Worm (Caenorhabditis elegans) whole organism, L4 larva: Measurements from ENCODE around the gene ins-7.

Experiments used
- F26F4.8 ChIP-seq: fragments of 200-800 bp; sonication (Bioruptor generic); conservative IDR thresholded peaks from 2 replicates; pipeline ENCODE4 v1.3.6; 2022; ENCODE audit warnings: missing genetic modification characterization, missing compliant biosample characterization
- F37D6.2 ChIP-seq: sonication (generic microtip); optimal IDR thresholded peaks from 2 replicates; lab custom pipeline; 2016; ENCODE audit warnings: mild to moderate bottlenecking, missing genetic modification characterization, missing compliant biosample characterization
- F44E2.7 ChIP-seq: fragments of 200-800 bp; sonication (Bioruptor generic); IDR thresholded peaks from 2 replicates; pipeline ENCODE4 v2.1.2; 2022; ENCODE audit warnings: missing genetic modification characterization, missing compliant biosample characterization
- R02D3.7 ChIP-seq: fragments of 150-350 bp; sonication (generic microtip); optimal IDR thresholded peaks from 3 replicates; lab custom pipeline; 2014; ENCODE audit warnings: missing biosample characterization, missing genetic modification characterization
- T20F7.1 ChIP-seq: fragments of 200-800 bp; sonication (Bioruptor generic); optimal IDR thresholded peaks from 2 replicates; lab custom pipeline; 2018; ENCODE audit warnings: mild to moderate bottlenecking, missing genetic modification characterization, missing compliant biosample characterization
- T26A8.4 ChIP-seq: fragments of 200-800 bp; sonication (Bioruptor generic); IDR thresholded peaks from 2 replicates; pipeline ENCODE4 v1.3.6; 2022; ENCODE audit warnings: missing genetic modification characterization, missing compliant biosample characterization
- Y105C5A.15 ChIP-seq: fragments of 200-800 bp; sonication (Bioruptor generic); IDR thresholded peaks from 2 replicates; pipeline ENCODE4 v1.3.6; 2022; ENCODE audit warnings: missing genetic modification characterization, missing compliant biosample characterization
- Y75B8A.6 ChIP-seq: fragments of 200-800 bp; sonication (Bioruptor generic); IDR thresholded peaks from 2 replicates; pipeline ENCODE4 v1.3.6; 2022; ENCODE audit warnings: missing genetic modification reagents, missing genetic modification characterization, missing compliant biosample characterization
- ZK337.2 ChIP-seq: fragments of 200-800 bp; sonication (Bioruptor generic); IDR thresholded peaks from 2 replicates; pipeline ENCODE4 v1.3.6; 2022; ENCODE audit warnings: missing genetic modification reagents, missing genetic modification characterization, missing compliant biosample characterization
- aha-1 ChIP-seq: fragments of 150-350 bp; peaks from one replicate; lab custom pipeline; 2014; ENCODE audit warnings: missing biosample characterization, missing genetic modification characterization
- aly-2 ChIP-seq: sonication (generic microtip); optimal IDR thresholded peaks from 2 replicates; lab custom pipeline; 2018; ENCODE audit warnings: missing biosample characterization, missing genetic modification characterization
- ama-1 ChIP-seq: fragments of 150-350 bp; optimal IDR thresholded peaks from 2 replicates; lab custom pipeline; 2014; ENCODE audit warnings: inconsistent platforms, mixed read lengths
- ceh-28 ChIP-seq: fragments of 150-350 bp; optimal IDR thresholded peaks from 2 replicates; lab custom pipeline; 2014; ENCODE audit warnings: missing biosample characterization, missing genetic modification reagents, missing genetic modification characterization
- ceh-44 ChIP-seq: fragments of 200-800 bp; sonication (Bioruptor generic); IDR thresholded peaks from 2 replicates; pipeline ENCODE4 v1.3.6; 2022; ENCODE audit warnings: missing genetic modification reagents, missing genetic modification characterization, missing compliant biosample characterization
- ceh-62 ChIP-seq: sonication (generic microtip); optimal IDR thresholded peaks from 2 replicates; lab custom pipeline; 2017; ENCODE audit warnings: missing biosample characterization, missing genetic modification characterization
- ces-1 ChIP-seq: fragments of 150-350 bp; sonication (generic microtip); optimal IDR thresholded peaks from 4 replicates; lab custom pipeline; 2014; ENCODE audit warnings: missing biosample characterization, missing genetic modification reagents, missing genetic modification characterization
- daf-8 ChIP-seq: fragments of 200-800 bp; sonication (Bioruptor generic); IDR thresholded peaks from 2 replicates; pipeline ENCODE4 v1.3.6; 2022; ENCODE audit warnings: missing genetic modification characterization, missing compliant biosample characterization
- dpl-1 ChIP-seq: fragments of 150-350 bp; optimal IDR thresholded peaks from 2 replicates; lab custom pipeline; 2014; ENCODE audit warnings: missing biosample characterization, missing genetic modification reagents, missing genetic modification characterization
- egl-43 ChIP-seq: fragments of 200-800 bp; sonication (Bioruptor generic); IDR thresholded peaks from 2 replicates; pipeline ENCODE4 v1.3.6; 2022; ENCODE audit warnings: missing genetic modification reagents, missing genetic modification characterization, missing compliant biosample characterization
- hlh-11 ChIP-seq: fragments of 200-800 bp; sonication (Bioruptor generic); optimal IDR thresholded peaks from 2 replicates; lab custom pipeline; 2018; ENCODE audit warnings: mild to moderate bottlenecking, missing genetic modification characterization, missing compliant biosample characterization
- hlh-30 ChIP-seq: sonication (generic microtip); optimal IDR thresholded peaks from 2 replicates; lab custom pipeline; 2017; ENCODE audit warnings: antibody characterized with exemption, mild to moderate bottlenecking, missing genetic modification characterization, missing compliant biosample characterization; ENCODE audit not compliant: insufficient read depth
- hmg-1.1 ChIP-seq: fragments of 200-800 bp; sonication (Bioruptor generic); IDR thresholded peaks from 2 replicates; pipeline ENCODE4 v1.3.6; 2022; ENCODE audit warnings: missing genetic modification reagents, missing genetic modification characterization, missing compliant biosample characterization
- lim-7 ChIP-seq: fragments of 200-800 bp; sonication (Bioruptor generic); IDR thresholded peaks from 2 replicates; pipeline ENCODE4 v1.3.6; 2022; ENCODE audit warnings: missing genetic modification characterization, missing compliant biosample characterization
- lin-13 ChIP-seq: fragments of 150-350 bp; optimal IDR thresholded peaks from 2 replicates; lab custom pipeline; 2014; ENCODE audit warnings: missing biosample characterization, missing genetic modification reagents, missing genetic modification characterization
- lin-29 ChIP-seq: fragments of 200-800 bp; sonication (Bioruptor generic); IDR thresholded peaks from 2 replicates; pipeline ENCODE4 v1.3.6; 2022; ENCODE audit warnings: missing genetic modification reagents, missing genetic modification characterization, missing compliant biosample characterization
- lin-38 ChIP-seq: fragments of 200-800 bp; sonication (Bioruptor generic); IDR thresholded peaks from 2 replicates; pipeline ENCODE4 v1.3.6; 2022; ENCODE audit warnings: missing genetic modification reagents, missing genetic modification characterization, missing compliant biosample characterization
- lir-3 ChIP-seq: sonication (generic microtip); optimal IDR thresholded peaks from 2 replicates; lab custom pipeline; 2016; ENCODE audit warnings: mild to moderate bottlenecking, missing genetic modification characterization, missing compliant biosample characterization
- madf-5 ChIP-seq, 2 experiments: fragments of 200-800 bp; sonication (Bioruptor generic); IDR thresholded peaks; 2 replicates each; pipeline ENCODE4 v1.3.6; 2022; ENCODE audit warnings: missing compliant biosample characterization in 2 of 2, missing genetic modification characterization in 2 of 2
- madf-9 ChIP-seq: fragments of 200-800 bp; sonication (Bioruptor generic); conservative IDR thresholded peaks from 2 replicates; pipeline ENCODE4 v1.3.6; 2022; ENCODE audit warnings: missing genetic modification reagents, missing genetic modification characterization, missing compliant biosample characterization
- mdt-29 ChIP-seq: fragments of 200-800 bp; sonication (Bioruptor generic); IDR thresholded peaks from 2 replicates; pipeline ENCODE4 v1.3.6; 2022; ENCODE audit warnings: missing genetic modification reagents, missing genetic modification characterization, missing compliant biosample characterization
- mep-1 ChIP-seq: fragments of 150-350 bp; sonication (generic microtip); optimal IDR thresholded peaks from 3 replicates; lab custom pipeline; 2014; ENCODE audit warnings: missing biosample characterization, missing genetic modification characterization
- nhr-11 ChIP-seq: fragments of 150-350 bp; optimal IDR thresholded peaks from 2 replicates; lab custom pipeline; 2014; ENCODE audit warnings: missing biosample characterization, missing genetic modification characterization
- nhr-111 ChIP-seq: fragments of 200-800 bp; sonication (Bioruptor generic); optimal IDR thresholded peaks from 2 replicates; lab custom pipeline; 2018; ENCODE audit warnings: mild to moderate bottlenecking, missing genetic modification characterization, missing compliant biosample characterization
- nhr-237 ChIP-seq: sonication (generic microtip); optimal IDR thresholded peaks from 2 replicates; lab custom pipeline; 2017; ENCODE audit warnings: missing biosample characterization, missing genetic modification characterization
- nhr-25 ChIP-seq: sonication (generic microtip); optimal IDR thresholded peaks from 2 replicates; lab custom pipeline; 2017; ENCODE audit warnings: missing genetic modification characterization, mild to moderate bottlenecking, missing compliant biosample characterization, antibody characterized with exemption, moderate library complexity, borderline replicate concordance; ENCODE audit not compliant: insufficient read depth
- nhr-48 ChIP-seq: sonication (generic microtip); optimal IDR thresholded peaks from 2 replicates; lab custom pipeline; 2016; ENCODE audit warnings: mild to moderate bottlenecking, missing genetic modification characterization, missing compliant biosample characterization
- nhr-76 ChIP-seq: fragments of 150-350 bp; optimal IDR thresholded peaks from 2 replicates; lab custom pipeline; 2014; ENCODE audit warnings: missing biosample characterization, missing genetic modification characterization
- nhr-77 ChIP-seq: fragments of 150-350 bp; optimal IDR thresholded peaks from 2 replicates; lab custom pipeline; 2014; ENCODE audit warnings: missing biosample characterization, missing genetic modification characterization
- pqm-1 ChIP-seq: sonication (generic microtip); optimal IDR thresholded peaks from 2 replicates; lab custom pipeline; 2017; ENCODE audit warnings: missing biosample characterization, missing genetic modification characterization
- sdz-12 ChIP-seq: fragments of 200-800 bp; sonication (Bioruptor generic); optimal IDR thresholded peaks from 2 replicates; lab custom pipeline; 2018; ENCODE audit warnings: mild to moderate bottlenecking, missing genetic modification characterization, missing compliant biosample characterization
- snpc-1.2 ChIP-seq: fragments of 200-800 bp; sonication (Bioruptor generic); IDR thresholded peaks from 2 replicates; pipeline ENCODE4 v1.3.6; 2022; ENCODE audit warnings: missing genetic modification reagents, missing genetic modification characterization, missing compliant biosample characterization
- snpc-4 ChIP-seq: fragments of 150-350 bp; optimal IDR thresholded peaks from 2 replicates; lab custom pipeline; 2014; ENCODE audit warnings: missing biosample characterization, missing genetic modification characterization
- spr-3 ChIP-seq: fragments of 200-800 bp; sonication (Bioruptor generic); optimal IDR thresholded peaks from 2 replicates; lab custom pipeline; 2018; ENCODE audit warnings: mild to moderate bottlenecking, missing genetic modification characterization, missing compliant biosample characterization
- tag-97 ChIP-seq: fragments of 200-800 bp; sonication (Bioruptor generic); IDR thresholded peaks from 2 replicates; pipeline ENCODE4 v1.3.6; 2022; ENCODE audit warnings: missing genetic modification characterization, missing compliant biosample characterization
- unc-130 ChIP-seq: sonication (generic microtip); optimal IDR thresholded peaks from 2 replicates; lab custom pipeline; 2016; ENCODE audit warnings: missing genetic modification reagents, missing genetic modification characterization, missing compliant biosample characterization
- unc-39 ChIP-seq: sonication (generic microtip); optimal IDR thresholded peaks from 2 replicates; lab custom pipeline; 2017; ENCODE audit warnings: missing biosample characterization, missing genetic modification characterization
- zfp-2 ChIP-seq: sonication (generic microtip); optimal IDR thresholded peaks from 2 replicates; lab custom pipeline; 2016; ENCODE audit warnings: mild to moderate bottlenecking, missing genetic modification characterization, missing compliant biosample characterization
- zfp-3 ChIP-seq: fragments of 200-800 bp; sonication (Bioruptor generic); conservative IDR thresholded peaks from 2 replicates; pipeline ENCODE4 v1.3.6; 2022; ENCODE audit warnings: missing genetic modification reagents, missing genetic modification characterization, missing compliant biosample characterization
- zip-11 ChIP-seq: fragments of 200-800 bp; sonication (Bioruptor generic); IDR thresholded peaks from 2 replicates; pipeline ENCODE4 v1.3.6; 2022; ENCODE audit warnings: missing genetic modification characterization, missing compliant biosample characterization
- zip-2 ChIP-seq: fragments of 150-350 bp; optimal IDR thresholded peaks from 2 replicates; lab custom pipeline; 2014; ENCODE audit warnings: missing biosample characterization, missing genetic modification characterization

ins-7 gene

ce11 chrIV:9678007-9678406 lies 4.6 kb downstream of the ins-7 start:
- peak; percentile 91 for TF ChIP-seq aha-1 (tag; lab: Kevin White, UChicago)
- no peak for TF ChIP-seq ces-1 (GFP tag; lab: Kevin White, UChicago)

DNA sequence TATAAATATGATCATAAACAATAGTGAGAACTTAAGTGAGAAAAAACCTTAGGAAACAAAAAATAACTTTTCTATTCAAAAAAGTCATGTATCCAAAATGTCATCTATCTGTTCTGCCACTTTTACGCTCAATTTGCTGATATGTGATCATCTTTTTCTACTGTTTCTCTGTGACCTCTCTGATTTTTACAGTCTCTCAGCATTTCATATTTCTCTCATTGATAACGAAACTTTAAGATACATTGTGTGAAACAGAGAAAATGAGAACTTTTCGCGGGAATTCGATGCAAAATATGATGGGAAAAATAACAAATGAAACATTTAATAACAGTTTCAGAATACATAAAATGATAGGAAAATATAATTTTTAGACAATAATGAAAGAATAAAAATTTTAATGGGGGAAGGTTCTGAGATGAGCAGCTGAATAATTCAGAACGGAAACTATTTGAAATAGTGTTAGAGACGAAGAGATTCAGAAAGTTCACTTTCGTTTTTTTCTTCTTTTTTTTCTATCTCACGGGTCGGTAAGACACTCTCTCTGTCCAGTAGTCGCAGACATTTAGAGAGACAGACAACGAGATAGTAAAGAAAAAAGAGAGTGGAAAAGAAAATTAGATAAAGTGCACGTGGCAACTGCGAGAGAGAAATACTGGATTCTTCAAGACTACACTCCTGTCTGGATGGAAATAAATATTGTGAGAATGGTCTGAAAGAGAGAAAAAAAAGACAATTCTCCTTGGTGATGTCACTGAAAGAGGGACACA lies 5.2 kb downstream of the ins-7 start:
- TF ChIP-seq Y75B8A.6 (GFP tag; lab: Robert Waterston, UW) (no peak), F26F4.8 (GFP tag; lab: Robert Waterston, UW) (no peak), egl-43 (no peak), T26A8.4 (GFP tag; lab: Robert Waterston, UW) (peak; percentile 49; the same call in 1 of the 2 replicates), nhr-111 (GFP tag; lab: Kevin White, UChicago) (no peak), hlh-11 (tag; lab: Kevin White, UChicago) (peak; percentile 90), R02D3.7 (tag; lab: Kevin White, UChicago) (no peak), daf-8 (GFP tag; lab: Robert Waterston, UW) (no peak), snpc-4 (tag; lab: Kevin White, UChicago) (no peak), aly-2 (tag; lab: Kevin White, UChicago) (no peak), zip-2 (tag; lab: Kevin White, UChicago) (no peak), T20F7.1 (GFP tag; lab: Kevin White, UChicago) (peak; percentile 54), sdz-12 (GFP tag; lab: Kevin White, UChicago) (no peak), hmg-1.1 (GFP tag; lab: Robert Waterston, UW) (peak; percentile 56), lin-13 (GFP tag; lab: Kevin White, UChicago) (no peak), ceh-28 (no peak), unc-130 (no peak), ama-1 (no peak), ceh-62 (tag; lab: Kevin White, UChicago) (no peak), F37D6.2 (tag; lab: Kevin White, UChicago) (no peak), lir-3 (tag; lab: Kevin White, UChicago) (no peak), lin-38 (GFP tag; lab: Robert Waterston, UW) (no peak; the same call in 1 of the 2 replicates), mep-1 (peak; percentile 73), lin-29 (GFP tag; lab: Robert Waterston, UW) (peak; percentile 32; the same call in 1 of the 2 replicates), nhr-25 (peak; percentile 21), nhr-77 (tag; lab: Kevin White, UChicago) (peak; percentile 78), pqm-1 (tag; lab: Kevin White, UChicago) (peak; percentile 53), F44E2.7 (no peak), zfp-2 (tag; lab: Kevin White, UChicago) (no peak), tag-97 (GFP tag; lab: Robert Waterston, UW) (no peak), ceh-44 (GFP tag; lab: Robert Waterston, UW) (no peak), madf-5 (GFP tag; IDR thresholded peaks at IDR 0.05; lab: Robert Waterston, UW) (no peak), unc-39 (tag; lab: Kevin White, UChicago) (no peak), hlh-30 (tag; lab: Kevin White, UChicago) (peak; percentile 95), madf-9 (GFP tag; lab: Robert Waterston, UW) (no peak), snpc-1.2 (no peak), dpl-1 (GFP tag; lab: Kevin White, UChicago) (peak; percentile 31), zfp-3 (GFP tag; lab: Robert Waterston, UW) (no peak), nhr-48 (tag; lab: Kevin White, UChicago) (peak; percentile 85), nhr-11 (tag; lab: Kevin White, UChicago) (peak; percentile 62), ZK337.2 (GFP tag; lab: Robert Waterston, UW) (no peak), zip-11 (GFP tag; lab: Robert Waterston, UW) (no peak), nhr-76 (tag; lab: Kevin White, UChicago) (no peak), lim-7 (GFP tag; lab: Robert Waterston, UW) (no peak), spr-3 (GFP tag; lab: Kevin White, UChicago) (no peak), mdt-29 (GFP tag; lab: Robert Waterston, UW) (no peak), Y105C5A.15 (GFP tag; lab: Robert Waterston, UW) (no peak), nhr-237 (tag; lab: Kevin White, UChicago) (no peak)
